Worm (Caenorhabditis elegans): ENCODE results near the gene C53D6.10.

The C53D6.10 gene

ce11 chrIV:9005310-9005709 lies 28.9 kb downstream of the C53D6.10 start, which contains the start of gene unc-129:
Gene unc-129 (minus strand): TSS chrIV:9005410.
- no peak for TF ChIP-seq hnd-1 (tag; optimal IDR thresholded peaks at IDR 0.05)
- no peak for TF ChIP-seq hmg-4 (GFP tag; optimal IDR thresholded peaks at IDR 0.05)
- no peak for TF ChIP-seq ceh-36 (tag; optimal IDR thresholded peaks at IDR 0.05)
- TF ChIP-seq B0310.2 (tag; optimal IDR thresholded peaks at IDR 0.05), result no peak
- no peak for TF ChIP-seq tbx-37 (GFP tag; conservative IDR thresholded peaks at IDR 0.05)
- TF ChIP-seq sea-1 (GFP tag; conservative IDR thresholded peaks at IDR 0.05), result no peak
- TF ChIP-seq aly-1 (tag; optimal IDR thresholded peaks at IDR 0.05), result no peak
- no peak for TF ChIP-seq ama-1 (optimal IDR thresholded peaks at IDR 0.05)
- no peak for TF ChIP-seq flt-1 (GFP tag; IDR thresholded peaks at IDR 0.05)
- no peak for TF ChIP-seq ets-7 (tag; optimal IDR thresholded peaks at IDR 0.05)
- no peak for TF ChIP-seq pes-1 (GFP tag; IDR thresholded peaks at IDR 0.05)
- no peak for TF ChIP-seq tra-4 (tag; optimal IDR thresholded peaks at IDR 0.05)
- TF ChIP-seq tbx-11 (GFP tag; IDR thresholded peaks at IDR 0.05), result no peak
- TF ChIP-seq hmbx-1 (tag; optimal IDR thresholded peaks at IDR 0.05), result no peak
- no peak for TF ChIP-seq F13C5.2 (tag; optimal IDR thresholded peaks at IDR 0.05)
- TF ChIP-seq scrt-1 (GFP tag; IDR thresholded peaks at IDR 0.05), result no peak
- no peak for TF ChIP-seq ceh-13 (GFP tag; optimal IDR thresholded peaks at IDR 0.05)

ce11 chrIV:9002636-9003035 lies 31.6 kb downstream of the C53D6.10 start, which contains the start of gene C53D6.8:
Gene C53D6.8 (minus strand): TSS chrIV:9002736.
- TF ChIP-seq hmbx-1 (tag; optimal IDR thresholded peaks at IDR 0.05), result no peak
- no peak for TF ChIP-seq F13C5.2 (tag; optimal IDR thresholded peaks at IDR 0.05)
- no peak for TF ChIP-seq hnd-1 (tag; optimal IDR thresholded peaks at IDR 0.05)
- TF ChIP-seq tbx-11 (GFP tag; IDR thresholded peaks at IDR 0.05), result no peak
- TF ChIP-seq aly-1 (tag; optimal IDR thresholded peaks at IDR 0.05), result no peak
- no peak for TF ChIP-seq scrt-1 (GFP tag; IDR thresholded peaks at IDR 0.05)
- no peak for TF ChIP-seq sea-1 (GFP tag; conservative IDR thresholded peaks at IDR 0.05)
- TF ChIP-seq ama-1 (optimal IDR thresholded peaks at IDR 0.05), result no peak
- no peak for TF ChIP-seq ets-7 (tag; optimal IDR thresholded peaks at IDR 0.05)
- TF ChIP-seq pes-1 (GFP tag; IDR thresholded peaks at IDR 0.05), result no peak
- no peak for TF ChIP-seq ceh-36 (tag; optimal IDR thresholded peaks at IDR 0.05)
- no peak for TF ChIP-seq tbx-37 (GFP tag; conservative IDR thresholded peaks at IDR 0.05)
- no peak for TF ChIP-seq B0310.2 (tag; optimal IDR thresholded peaks at IDR 0.05)

- TF ChIP-seq tra-4 (tag; optimal IDR thresholded peaks at IDR 0.05) (no peak), ama-1 (optimal IDR thresholded peaks at IDR 0.05) (no peak), ets-7 (tag; optimal IDR thresholded peaks at IDR 0.05) (no peak), pes-1 (GFP tag; IDR thresholded peaks at IDR 0.05) (no peak)
Measured at ce11 chrIV:9001184-9001583, 33.1 kb downstream of the C53D6.10 start.

ce11 chrIV:9000664-9001063 lies 33.6 kb downstream of the C53D6.10 start:
- TF ChIP-seq scrt-1 (GFP tag; IDR thresholded peaks at IDR 0.05) (no peak), ets-7 (tag; optimal IDR thresholded peaks at IDR 0.05) (no peak), ceh-36 (tag; optimal IDR thresholded peaks at IDR 0.05) (no peak), ceh-13 (GFP tag; optimal IDR thresholded peaks at IDR 0.05) (no peak), tbx-11 (GFP tag; IDR thresholded peaks at IDR 0.05) (no peak), sea-1 (GFP tag; conservative IDR thresholded peaks at IDR 0.05) (no peak), hmbx-1 (tag; optimal IDR thresholded peaks at IDR 0.05) (no peak), hmg-4 (GFP tag; optimal IDR thresholded peaks at IDR 0.05) (no peak)

ce11 chrIV:8994487-8994886 lies 39.8 kb downstream of the C53D6.10 start:
- no peak for TF ChIP-seq sea-1 (GFP tag; conservative IDR thresholded peaks at IDR 0.05)
- TF ChIP-seq ceh-36 (tag; optimal IDR thresholded peaks at IDR 0.05), result no peak
- TF ChIP-seq tbx-11 (GFP tag; IDR thresholded peaks at IDR 0.05), result no peak
- TF ChIP-seq pes-1 (GFP tag; IDR thresholded peaks at IDR 0.05), result no peak
- TF ChIP-seq B0310.2 (tag; optimal IDR thresholded peaks at IDR 0.05), result no peak
- no peak for TF ChIP-seq ets-7 (tag; optimal IDR thresholded peaks at IDR 0.05)
- no peak for TF ChIP-seq aly-1 (tag; optimal IDR thresholded peaks at IDR 0.05)
- no peak for TF ChIP-seq ceh-13 (GFP tag; optimal IDR thresholded peaks at IDR 0.05)
- no peak for TF ChIP-seq scrt-1 (GFP tag; IDR thresholded peaks at IDR 0.05)
- no peak for TF ChIP-seq tbx-37 (GFP tag; conservative IDR thresholded peaks at IDR 0.05)
- TF ChIP-seq tra-4 (tag; optimal IDR thresholded peaks at IDR 0.05), result no peak
- no peak for TF ChIP-seq flt-1 (GFP tag; IDR thresholded peaks at IDR 0.05)
- no peak for TF ChIP-seq hmbx-1 (tag; optimal IDR thresholded peaks at IDR 0.05)
- TF ChIP-seq hmg-4 (GFP tag; optimal IDR thresholded peaks at IDR 0.05), result no peak
- TF ChIP-seq ama-1 (optimal IDR thresholded peaks at IDR 0.05), result no peak
- TF ChIP-seq F13C5.2 (tag; optimal IDR thresholded peaks at IDR 0.05), result no peak
- TF ChIP-seq hnd-1 (tag; optimal IDR thresholded peaks at IDR 0.05), result no peak

ce11 chrIV:8992786-8993185 lies 41.5 kb downstream of the C53D6.10 start, which contains the start of gene mltn-12:
Gene mltn-12 (plus strand): TSS chrIV:8993086.
- TF ChIP-seq pes-1 (GFP tag; IDR thresholded peaks at IDR 0.05) (no peak), ets-7 (tag; optimal IDR thresholded peaks at IDR 0.05) (no peak), B0310.2 (tag; optimal IDR thresholded peaks at IDR 0.05) (no peak)

ce11 chrIV:8986761-8987316 lies 47.4 kb downstream of the C53D6.10 start, which contains the start of gene bre-1:
Gene bre-1 (plus strand): TSS chrIV:8987266.
- TF ChIP-seq pes-1 (GFP tag; IDR thresholded peaks at IDR 0.05) (no peak), flt-1 (GFP tag; IDR thresholded peaks at IDR 0.05) (no peak), sea-1 (GFP tag; conservative IDR thresholded peaks at IDR 0.05) (no peak), ama-1 (optimal IDR thresholded peaks at IDR 0.05) (no peak), tbx-11 (GFP tag; IDR thresholded peaks at IDR 0.05) (no peak), tra-4 (tag; optimal IDR thresholded peaks at IDR 0.05) (no peak)

ce11 chrIV:8984566-8984965 lies 49.7 kb downstream of the C53D6.10 start, which contains the start of gene nstp-1:
Gene nstp-1 (plus strand): TSS chrIV:8984866.
- TF ChIP-seq tbx-37 (GFP tag; conservative IDR thresholded peaks at IDR 0.05) (no peak), ceh-13 (GFP tag; optimal IDR thresholded peaks at IDR 0.05) (no peak), ceh-36 (tag; optimal IDR thresholded peaks at IDR 0.05) (no peak), F13C5.2 (tag; optimal IDR thresholded peaks at IDR 0.05) (no peak), aly-1 (tag; optimal IDR thresholded peaks at IDR 0.05) (no peak), tra-4 (tag; optimal IDR thresholded peaks at IDR 0.05) (no peak), pes-1 (GFP tag; IDR thresholded peaks at IDR 0.05) (no peak), hmg-4 (GFP tag; optimal IDR thresholded peaks at IDR 0.05) (no peak), flt-1 (GFP tag; IDR thresholded peaks at IDR 0.05) (no peak), hmbx-1 (tag; optimal IDR thresholded peaks at IDR 0.05) (no peak), ama-1 (optimal IDR thresholded peaks at IDR 0.05) (no peak), sea-1 (GFP tag; conservative IDR thresholded peaks at IDR 0.05) (no peak), hnd-1 (tag; optimal IDR thresholded peaks at IDR 0.05) (no peak)
